Worm (Caenorhabditis elegans): Measurements from ENCODE around the gene cand-1.

cand-1 gene

ce11 chrV:16802572-16802971 is at the start of gene cand-1:
Gene cand-1, plus strand, starts transcription at chrV:16802872.
- TF ChIP-seq unc-39 (tag; optimal IDR thresholded peaks at IDR 0.05) (no peak), C34F6.9 (tag; optimal IDR thresholded peaks at IDR 0.05) (no peak), lin-11 (tag; optimal IDR thresholded peaks at IDR 0.05) (no peak), nhr-77 (tag; optimal IDR thresholded peaks at IDR 0.05) (no peak), nhr-129 (tag; optimal IDR thresholded peaks at IDR 0.05) (no peak), dmd-4 (tag; optimal IDR thresholded peaks at IDR 0.05) (no peak), aly-2 (tag; optimal IDR thresholded peaks at IDR 0.05) (no peak), Y55F3AM.14 (GFP tag; optimal IDR thresholded peaks at IDR 0.05) (no peak), nhr-23 (tag; optimal IDR thresholded peaks at IDR 0.05) (no peak), mdl-1 (tag; optimal IDR thresholded peaks at IDR 0.05) (no peak), elt-1 (tag; optimal IDR thresholded peaks at IDR 0.05) (no peak), gmeb-1 (tag; optimal IDR thresholded peaks at IDR 0.05) (no peak), snpc-4 (tag; optimal IDR thresholded peaks at IDR 0.05) (no peak), mab-5 (tag; optimal IDR thresholded peaks at IDR 0.05) (no peak), sma-9 (GFP tag; optimal IDR thresholded peaks at IDR 0.05) (no peak), sma-9 (tag; optimal IDR thresholded peaks at IDR 0.05) (no peak), fos-1 (tag; optimal IDR thresholded peaks at IDR 0.05) (no peak), ztf-1 (GFP tag; conservative IDR thresholded peaks at IDR 0.05) (no peak), ama-1 (optimal IDR thresholded peaks at IDR 0.05) (no peak), nhr-12 (tag; optimal IDR thresholded peaks at IDR 0.05) (no peak), nhr-237 (tag; optimal IDR thresholded peaks at IDR 0.05) (no peak)

DNA sequence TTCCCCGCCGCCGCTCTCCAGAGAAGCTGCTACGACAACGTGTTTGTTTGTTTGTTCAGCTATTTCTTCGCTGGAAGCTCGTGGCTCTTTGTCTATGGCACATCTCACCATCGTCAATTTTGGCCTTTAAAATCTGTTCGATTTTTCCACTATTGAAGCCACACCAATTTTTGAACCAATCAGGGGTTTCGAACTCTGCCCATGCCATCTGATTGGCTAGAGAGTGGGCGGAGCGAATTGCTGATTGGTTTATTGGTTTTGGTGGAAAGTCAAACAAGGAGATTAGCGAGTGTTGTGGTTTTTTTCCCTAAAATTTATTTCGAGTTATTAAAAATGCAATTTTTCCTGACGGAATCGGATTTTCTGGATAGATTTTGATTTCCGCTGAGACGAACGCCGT is 46.5 kb upstream of the cand-1 start:
- TF ChIP-seq ceh-16 (tag; optimal IDR thresholded peaks at IDR 0.05) = no peak
- no peak for TF ChIP-seq blmp-1 (tag; optimal IDR thresholded peaks at IDR 0.05; ENCODE audit: insufficient read depth)
- no peak for TF ChIP-seq R02D3.7 (tag; optimal IDR thresholded peaks at IDR 0.05)
- no peak for TF ChIP-seq fos-1 (tag; optimal IDR thresholded peaks at IDR 0.05)
- TF ChIP-seq unc-55 (GFP tag; optimal IDR thresholded peaks at IDR 0.05) = no peak
- no peak for TF ChIP-seq C34F6.9 (tag; optimal IDR thresholded peaks at IDR 0.05)
- no peak for TF ChIP-seq mbf-1 (tag; optimal IDR thresholded peaks at IDR 0.05)
- TF ChIP-seq egl-27 (tag; optimal IDR thresholded peaks at IDR 0.05) = no peak
- no peak for TF ChIP-seq nhr-77 (tag; optimal IDR thresholded peaks at IDR 0.05)
- no peak for TF ChIP-seq ztf-1 (GFP tag; conservative IDR thresholded peaks at IDR 0.05)
- no peak for TF ChIP-seq gmeb-1 (tag; optimal IDR thresholded peaks at IDR 0.05)
- TF ChIP-seq lsy-2 (tag; optimal IDR thresholded peaks at IDR 0.05) = no peak
- TF ChIP-seq lin-13 (GFP tag; optimal IDR thresholded peaks at IDR 0.05) = no peak
- no peak for TF ChIP-seq aly-2 (tag; optimal IDR thresholded peaks at IDR 0.05)
- no peak for TF ChIP-seq ama-1 (optimal IDR thresholded peaks at IDR 0.05)
- TF ChIP-seq nhr-10 (tag; optimal IDR thresholded peaks at IDR 0.05) = no peak
- TF ChIP-seq ztf-11 (tag; optimal IDR thresholded peaks at IDR 0.05) = no peak

- TF ChIP-seq unc-55 (GFP tag; optimal IDR thresholded peaks at IDR 0.05) = peak; percentile 65
- TF ChIP-seq nhr-6 (tag; optimal IDR thresholded peaks at IDR 0.05) = no peak
Measured at ce11 chrV:16759937-16760336, 42.7 kb upstream of the cand-1 start.

- TF ChIP-seq skn-1 (tag; optimal IDR thresholded peaks at IDR 0.05) = no peak
- TF ChIP-seq nhr-129 (tag; optimal IDR thresholded peaks at IDR 0.05) = peak; percentile 19
- TF ChIP-seq sma-9 (GFP tag; optimal IDR thresholded peaks at IDR 0.05) = peak; percentile 9
- TF ChIP-seq sma-9 (tag; optimal IDR thresholded peaks at IDR 0.05) = no peak
- TF ChIP-seq ceh-82 (tag; optimal IDR thresholded peaks at IDR 0.05) = no peak
- TF ChIP-seq zag-1 (tag; optimal IDR thresholded peaks at IDR 0.05) = no peak
Measured at ce11 chrV:16774428-16774827, 28.2 kb upstream of the cand-1 start.

- peak; percentile 17 for TF ChIP-seq elt-1 (tag; optimal IDR thresholded peaks at IDR 0.05)
- no peak for TF ChIP-seq nhr-237 (tag; optimal IDR thresholded peaks at IDR 0.05)
- TF ChIP-seq R02D3.7 (tag; optimal IDR thresholded peaks at IDR 0.05) = no peak
- TF ChIP-seq blmp-1 (tag; optimal IDR thresholded peaks at IDR 0.05; ENCODE audit: insufficient read depth) = no peak
- no peak for TF ChIP-seq lin-11 (tag; optimal IDR thresholded peaks at IDR 0.05)
- TF ChIP-seq skn-1 (tag; optimal IDR thresholded peaks at IDR 0.05) = no peak
- TF ChIP-seq nhr-21 (tag; optimal IDR thresholded peaks at IDR 0.05) = peak; percentile 76
- peak; percentile 9 for TF ChIP-seq nhr-129 (tag; optimal IDR thresholded peaks at IDR 0.05)
- peak; percentile 56 for TF ChIP-seq nhr-25 (tag; optimal IDR thresholded peaks at IDR 0.05)
- no peak for TF ChIP-seq lsy-2 (tag; optimal IDR thresholded peaks at IDR 0.05)
- peak; percentile 43 for TF ChIP-seq sma-9 (GFP tag; optimal IDR thresholded peaks at IDR 0.05)
- TF ChIP-seq sma-9 (tag; optimal IDR thresholded peaks at IDR 0.05) = no peak
- no peak for TF ChIP-seq peb-1 (tag; optimal IDR thresholded peaks at IDR 0.05)
- TF ChIP-seq unc-39 (tag; optimal IDR thresholded peaks at IDR 0.05) = no peak
- TF ChIP-seq lin-13 (GFP tag; optimal IDR thresholded peaks at IDR 0.05) = no peak
- TF ChIP-seq elt-3 (tag; optimal IDR thresholded peaks at IDR 0.05) = peak; percentile 18
- peak; percentile 25 for TF ChIP-seq sma-3 (GFP tag; optimal IDR thresholded peaks at IDR 0.05)
- TF ChIP-seq aly-2 (tag; optimal IDR thresholded peaks at IDR 0.05) = no peak
- no peak for TF ChIP-seq nhr-10 (tag; optimal IDR thresholded peaks at IDR 0.05)
Measured at ce11 chrV:16778540-16779280, 24.0 kb upstream of the cand-1 start.
